Worm (Caenorhabditis elegans): ENCODE measurements around the gene chil-15.
"Not testable (repeated sequence)": the region's sequence is repeated elsewhere in the genome, so short reads cannot be mapped to it uniquely, and the experiment has no call there.

The chil-15 gene

ce11 chrII:9477567-9477966 lies 34.1 kb upstream of the chil-15 start, which contains the start of gene chil-27:
TSS of gene chil-27 (plus strand) at chrII:9477867.
- no peak for TF ChIP-seq med-1 (GFP tag; optimal IDR thresholded peaks at IDR 0.05; ENCODE audit: insufficient read depth)

- no peak for TF ChIP-seq T22C8.4 (GFP tag; IDR thresholded peaks at IDR 0.05)
- TF ChIP-seq cog-1 (tag; optimal IDR thresholded peaks at IDR 0.05): no peak
These were observed 31.1 kb upstream of the chil-15 start, which contains the start of the genes chil-25 and chil-26 for ce11 chrII:9474367-9475105. TSS of gene chil-25 (minus strand) at chrII:9474467. TSS of gene chil-26 (plus strand) at chrII:9475055.

- no peak for TF ChIP-seq tab-1 (GFP tag; IDR thresholded peaks at IDR 0.05)
- TF ChIP-seq ztf-29 (GFP tag; IDR thresholded peaks at IDR 0.05): no peak
- no peak for TF ChIP-seq ref-1 (GFP tag; conservative IDR thresholded peaks at IDR 0.05)
- no peak for TF ChIP-seq flt-1 (GFP tag; IDR thresholded peaks at IDR 0.05)
- no peak for TF ChIP-seq med-1 (GFP tag; optimal IDR thresholded peaks at IDR 0.05; ENCODE audit: insufficient read depth)
- no peak for TF ChIP-seq T22C8.4 (GFP tag; IDR thresholded peaks at IDR 0.05)
These were observed 26.6 kb upstream of the chil-15 start, which contains the start of gene T19H5.6 for ce11 chrII:9470027-9470426. TSS of gene T19H5.6 (minus strand) at chrII:9470221.

- TF ChIP-seq klf-2 (GFP tag; conservative IDR thresholded peaks at IDR 0.05) (no peak), med-1 (GFP tag; optimal IDR thresholded peaks at IDR 0.05; ENCODE audit: insufficient read depth) (no peak), ref-1 (GFP tag; conservative IDR thresholded peaks at IDR 0.05) (no peak), flt-1 (GFP tag; IDR thresholded peaks at IDR 0.05) (no peak), tab-1 (GFP tag; IDR thresholded peaks at IDR 0.05) (no peak), T22C8.4 (GFP tag; IDR thresholded peaks at IDR 0.05) (no peak), ztf-29 (GFP tag; IDR thresholded peaks at IDR 0.05) (no peak), cog-1 (tag; optimal IDR thresholded peaks at IDR 0.05) (no peak), ztf-23 (GFP tag; IDR thresholded peaks at IDR 0.05) (no peak)
These were observed 25.0 kb upstream of the chil-15 start, which contains the start of gene chil-23 for ce11 chrII:9468414-9468813. TSS of gene chil-23 (minus strand) at chrII:9468611.

ce11 chrII:9466095-9466494 lies 22.7 kb upstream of the chil-15 start, which contains the start of gene chil-22:
TSS of gene chil-22 (minus strand) at chrII:9466195.
- no peak for TF ChIP-seq ztf-29 (GFP tag; IDR thresholded peaks at IDR 0.05)
- no peak for TF ChIP-seq cog-1 (tag; optimal IDR thresholded peaks at IDR 0.05)
- TF ChIP-seq ztf-23 (GFP tag; IDR thresholded peaks at IDR 0.05): no peak
- no peak for TF ChIP-seq flt-1 (GFP tag; IDR thresholded peaks at IDR 0.05)
- TF ChIP-seq klf-2 (GFP tag; conservative IDR thresholded peaks at IDR 0.05): no peak
- TF ChIP-seq tab-1 (GFP tag; IDR thresholded peaks at IDR 0.05): no peak
- no peak for TF ChIP-seq T22C8.4 (GFP tag; IDR thresholded peaks at IDR 0.05)
- no peak for TF ChIP-seq med-1 (GFP tag; optimal IDR thresholded peaks at IDR 0.05; ENCODE audit: insufficient read depth)
- TF ChIP-seq ref-1 (GFP tag; conservative IDR thresholded peaks at IDR 0.05): no peak

ce11 chrII:9461881-9462280 lies 18.5 kb upstream of the chil-15 start, which contains the start of gene chil-21:
TSS of gene chil-21 (minus strand) at chrII:9461981.
- TF ChIP-seq ztf-29 (GFP tag; IDR thresholded peaks at IDR 0.05); klf-2 (GFP tag; conservative IDR thresholded peaks at IDR 0.05); T22C8.4 (GFP tag; IDR thresholded peaks at IDR 0.05): not testable (repeated sequence)

- not testable (repeated sequence) for TF ChIP-seq klf-2 (GFP tag; conservative IDR thresholded peaks at IDR 0.05); ref-1 (GFP tag; conservative IDR thresholded peaks at IDR 0.05); tab-1 (GFP tag; IDR thresholded peaks at IDR 0.05)
These were observed 16.0 kb upstream of the chil-15 start, which contains the start of gene R09D1.14 for ce11 chrII:9459462-9459861. TSS of gene R09D1.14 (minus strand) at chrII:9459562.

ce11 chrII:9454304-9454703 lies 10.9 kb upstream of the chil-15 start, which contains the start of gene chil-19:
TSS of gene chil-19 (minus strand) at chrII:9454404.
- TF ChIP-seq ref-1 (GFP tag; conservative IDR thresholded peaks at IDR 0.05): no peak
- no peak for TF ChIP-seq klf-2 (GFP tag; conservative IDR thresholded peaks at IDR 0.05)
- TF ChIP-seq flt-1 (GFP tag; IDR thresholded peaks at IDR 0.05): no peak
- TF ChIP-seq med-1 (GFP tag; optimal IDR thresholded peaks at IDR 0.05; ENCODE audit: insufficient read depth): no peak

- not testable (repeated sequence) for TF ChIP-seq ref-1 (GFP tag; conservative IDR thresholded peaks at IDR 0.05); ztf-29 (GFP tag; IDR thresholded peaks at IDR 0.05); T22C8.4 (GFP tag; IDR thresholded peaks at IDR 0.05)
These were observed 8.8 kb upstream of the chil-15 start, which contains the start of gene R09D1.12 for ce11 chrII:9452172-9452571. TSS of gene R09D1.12 (minus strand) at chrII:9452272.

- TF ChIP-seq med-1 (GFP tag; optimal IDR thresholded peaks at IDR 0.05; ENCODE audit: insufficient read depth) (no peak), klf-2 (GFP tag; conservative IDR thresholded peaks at IDR 0.05) (no peak), ref-1 (GFP tag; conservative IDR thresholded peaks at IDR 0.05) (no peak), flt-1 (GFP tag; IDR thresholded peaks at IDR 0.05) (no peak), ztf-29 (GFP tag; IDR thresholded peaks at IDR 0.05) (no peak)
These were observed 4.5 kb upstream of the chil-15 start, which contains the start of gene chil-18 for ce11 chrII:9447965-9448364. TSS of gene chil-18 (plus strand) at chrII:9448265.

- TF ChIP-seq ztf-23 (GFP tag; IDR thresholded peaks at IDR 0.05): no peak
- no peak for TF ChIP-seq med-1 (GFP tag; optimal IDR thresholded peaks at IDR 0.05; ENCODE audit: insufficient read depth)
- no peak for TF ChIP-seq cog-1 (tag; optimal IDR thresholded peaks at IDR 0.05)
- no peak for TF ChIP-seq tab-1 (GFP tag; IDR thresholded peaks at IDR 0.05)
- TF ChIP-seq ref-1 (GFP tag; conservative IDR thresholded peaks at IDR 0.05): no peak
- no peak for TF ChIP-seq flt-1 (GFP tag; IDR thresholded peaks at IDR 0.05)
These were observed 1.9 kb upstream of the chil-15 start, which contains the start of gene R09D1.13 for ce11 chrII:9445368-9445767. TSS of gene R09D1.13 (minus strand) at chrII:9445468.

Data from whole organism, midembryonic.